Worm (Caenorhabditis elegans) whole organism, L4 larva: Measurements from ENCODE around the gene hnd-1.
A peak's percentile ranks its signal among the peaks of the same experiment; 100 is the strongest.

Experiments
- R02D3.7 ChIP-seq: fragments of 150-350 bp; sonication (generic microtip); optimal IDR thresholded peaks from 3 replicates; lab custom pipeline; 2014; ENCODE audit warnings: missing biosample characterization, missing genetic modification characterization
- T20F7.1 ChIP-seq: fragments of 200-800 bp; sonication (Bioruptor generic); optimal IDR thresholded peaks from 2 replicates; lab custom pipeline; 2018; ENCODE audit warnings: mild to moderate bottlenecking, missing genetic modification characterization, missing compliant biosample characterization
- T26A8.4 ChIP-seq: fragments of 200-800 bp; sonication (Bioruptor generic); IDR thresholded peaks from 2 replicates; pipeline ENCODE4 v1.3.6; 2022; ENCODE audit warnings: missing genetic modification characterization, missing compliant biosample characterization
- Y48G9A.11 ChIP-seq: fragments of 200-800 bp; sonication (Bioruptor generic); IDR thresholded peaks from 2 replicates; pipeline ENCODE4 v1.3.6; 2022; ENCODE audit warnings: missing genetic modification reagents, missing genetic modification characterization, missing compliant biosample characterization
- Y75B8A.6 ChIP-seq: fragments of 200-800 bp; sonication (Bioruptor generic); IDR thresholded peaks from 2 replicates; pipeline ENCODE4 v1.3.6; 2022; ENCODE audit warnings: missing genetic modification reagents, missing genetic modification characterization, missing compliant biosample characterization
- ZK337.2 ChIP-seq: fragments of 200-800 bp; sonication (Bioruptor generic); IDR thresholded peaks from 2 replicates; pipeline ENCODE4 v1.3.6; 2022; ENCODE audit warnings: missing genetic modification reagents, missing genetic modification characterization, missing compliant biosample characterization
- aha-1 ChIP-seq: fragments of 150-350 bp; peaks from one replicate; lab custom pipeline; 2014; ENCODE audit warnings: missing biosample characterization, missing genetic modification characterization
- arid-1 ChIP-seq: fragments of 200-800 bp; sonication (Bioruptor generic); conservative IDR thresholded peaks from 2 replicates; pipeline ENCODE4 v1.3.6; 2022; ENCODE audit warnings: missing genetic modification reagents, missing genetic modification characterization, missing compliant biosample characterization
- ceh-28 ChIP-seq: fragments of 150-350 bp; optimal IDR thresholded peaks from 2 replicates; lab custom pipeline; 2014; ENCODE audit warnings: missing biosample characterization, missing genetic modification reagents, missing genetic modification characterization
- ceh-32 ChIP-seq: sonication (generic microtip); optimal IDR thresholded peaks from 2 replicates; lab custom pipeline; 2016; ENCODE audit warnings: mild to moderate bottlenecking, missing genetic modification characterization, missing compliant biosample characterization; ENCODE audit not compliant: poor library complexity
- ces-1 ChIP-seq: fragments of 150-350 bp; sonication (generic microtip); optimal IDR thresholded peaks from 4 replicates; lab custom pipeline; 2014; ENCODE audit warnings: missing biosample characterization, missing genetic modification reagents, missing genetic modification characterization
- daf-8 ChIP-seq: fragments of 200-800 bp; sonication (Bioruptor generic); IDR thresholded peaks from 2 replicates; pipeline ENCODE4 v1.3.6; 2022; ENCODE audit warnings: missing genetic modification characterization, missing compliant biosample characterization
- dmd-6 ChIP-seq: fragments of 200-800 bp; sonication (Bioruptor generic); IDR thresholded peaks from 2 replicates; pipeline ENCODE4 v1.3.6; 2022; ENCODE audit warnings: missing genetic modification reagents, missing genetic modification characterization, missing compliant biosample characterization
- dmd-9 ChIP-seq: fragments of 200-800 bp; sonication (Bioruptor generic); IDR thresholded peaks from 2 replicates; pipeline ENCODE4 v1.3.6; 2022; ENCODE audit warnings: missing genetic modification reagents, missing genetic modification characterization, missing compliant biosample characterization
- dpl-1 ChIP-seq: fragments of 150-350 bp; optimal IDR thresholded peaks from 2 replicates; lab custom pipeline; 2014; ENCODE audit warnings: missing biosample characterization, missing genetic modification reagents, missing genetic modification characterization
- duxl-1 ChIP-seq: sonication (generic microtip); optimal IDR thresholded peaks from 2 replicates; lab custom pipeline; 2016; ENCODE audit warnings: mild to moderate bottlenecking, missing genetic modification characterization, moderate library complexity, missing compliant biosample characterization; ENCODE audit not compliant: poor library complexity
- gei-8 ChIP-seq: fragments of 200-800 bp; sonication (Bioruptor generic); optimal IDR thresholded peaks from 2 replicates; lab custom pipeline; 2018; ENCODE audit warnings: mild to moderate bottlenecking, missing genetic modification characterization, missing compliant biosample characterization
- hlh-11 ChIP-seq: fragments of 200-800 bp; sonication (Bioruptor generic); optimal IDR thresholded peaks from 2 replicates; lab custom pipeline; 2018; ENCODE audit warnings: mild to moderate bottlenecking, missing genetic modification characterization, missing compliant biosample characterization
- hlh-30 ChIP-seq: sonication (generic microtip); optimal IDR thresholded peaks from 2 replicates; lab custom pipeline; 2017; ENCODE audit warnings: antibody characterized with exemption, mild to moderate bottlenecking, missing genetic modification characterization, missing compliant biosample characterization; ENCODE audit not compliant: insufficient read depth
- hmg-1.1 ChIP-seq: fragments of 200-800 bp; sonication (Bioruptor generic); IDR thresholded peaks from 2 replicates; pipeline ENCODE4 v1.3.6; 2022; ENCODE audit warnings: missing genetic modification reagents, missing genetic modification characterization, missing compliant biosample characterization
- jun-1 ChIP-seq: fragments of 150-350 bp; optimal IDR thresholded peaks from 2 replicates; lab custom pipeline; 2014; ENCODE audit warnings: missing biosample characterization, missing genetic modification reagents, missing genetic modification characterization
- lin-1 ChIP-seq: fragments of 200-800 bp; sonication (Bioruptor generic); IDR thresholded peaks from 2 replicates; pipeline ENCODE4 v1.3.6; 2022; ENCODE audit warnings: missing genetic modification reagents, missing genetic modification characterization, missing compliant biosample characterization
- lin-38 ChIP-seq: fragments of 200-800 bp; sonication (Bioruptor generic); IDR thresholded peaks from 2 replicates; pipeline ENCODE4 v1.3.6; 2022; ENCODE audit warnings: missing genetic modification reagents, missing genetic modification characterization, missing compliant biosample characterization
- lir-3 ChIP-seq: sonication (generic microtip); optimal IDR thresholded peaks from 2 replicates; lab custom pipeline; 2016; ENCODE audit warnings: mild to moderate bottlenecking, missing genetic modification characterization, missing compliant biosample characterization
- mdl-1 ChIP-seq, 2 experiments: fragments of 150-350 bp in 1 of 2; sonication (generic microtip) in 1 of 2; optimal IDR thresholded peaks; 2 replicates each; lab custom pipeline; 2014 to 2017; ENCODE audit warnings: missing biosample characterization in 2 of 2, missing genetic modification characterization in 2 of 2
- mxl-2 ChIP-seq: fragments of 200-800 bp; sonication (Bioruptor generic); conservative IDR thresholded peaks from 2 replicates; pipeline ENCODE4 v1.3.6; 2022; ENCODE audit warnings: missing genetic modification reagents, missing genetic modification characterization, missing compliant biosample characterization
- mxl-3 ChIP-seq: fragments of 200-800 bp; sonication (Bioruptor generic); optimal IDR thresholded peaks from 2 replicates; lab custom pipeline; 2018; ENCODE audit warnings: mild to moderate bottlenecking, missing genetic modification characterization, missing compliant biosample characterization
- nhr-28 ChIP-seq: fragments of 150-350 bp; optimal IDR thresholded peaks from 2 replicates; lab custom pipeline; 2014; ENCODE audit warnings: missing biosample characterization, missing genetic modification characterization
- nhr-41 ChIP-seq: fragments of 200-800 bp; sonication (Bioruptor generic); IDR thresholded peaks from 2 replicates; pipeline ENCODE4 v1.3.6; 2022; ENCODE audit warnings: missing genetic modification reagents, missing genetic modification characterization, missing compliant biosample characterization
- nhr-48 ChIP-seq: sonication (generic microtip); optimal IDR thresholded peaks from 2 replicates; lab custom pipeline; 2016; ENCODE audit warnings: mild to moderate bottlenecking, missing genetic modification characterization, missing compliant biosample characterization
- pha-4 ChIP-seq, 2 experiments: fragments of 150-350 bp in 1 of 2; fragments of 200-800 bp in 1 of 2; sonication (Bioruptor generic) in 1 of 2; IDR thresholded peaks in 1 of 2; optimal IDR thresholded peaks in 1 of 2; 2 replicates each; pipeline versions ENCODE4 v1.3.6 to Lab custom; 2014 to 2022; ENCODE audit warnings: missing genetic modification characterization in 2 of 2, missing genetic modification reagents in 2 of 2, missing biosample characterization in 1 of 2, missing compliant biosample characterization in 1 of 2
- rbr-2 ChIP-seq: sonication (generic microtip); optimal IDR thresholded peaks from 2 replicates; lab custom pipeline; 2016; ENCODE audit warnings: missing genotype, missing genetic modification characterization, missing compliant biosample characterization
- skn-1 ChIP-seq: fragments of 150-350 bp; optimal IDR thresholded peaks from 2 replicates; lab custom pipeline; 2014; ENCODE audit warnings: missing biosample characterization, missing genetic modification characterization
- tra-1 ChIP-seq: fragments of 200-800 bp; sonication (Bioruptor generic); IDR thresholded peaks from 2 replicates; pipeline ENCODE4 v1.3.6; 2022; ENCODE audit warnings: missing genetic modification reagents, missing genetic modification characterization, missing compliant biosample characterization
- unc-130 ChIP-seq: sonication (generic microtip); optimal IDR thresholded peaks from 2 replicates; lab custom pipeline; 2016; ENCODE audit warnings: missing genetic modification reagents, missing genetic modification characterization, missing compliant biosample characterization
- unc-39 ChIP-seq: sonication (generic microtip); optimal IDR thresholded peaks from 2 replicates; lab custom pipeline; 2017; ENCODE audit warnings: missing biosample characterization, missing genetic modification characterization
- unc-62 ChIP-seq, 3 experiments: fragments of 150-350 bp in 1 of 3; sonication (generic microtip); optimal IDR thresholded peaks in 2 of 3; peaks in 1 of 3; 1 replicate in 1 of 3; 2 replicates in 2 of 3; lab custom pipeline; 2014 to 2017; ENCODE audit warnings: missing biosample characterization in 3 of 3, missing genetic modification characterization in 3 of 3, missing genetic modification reagents in 3 of 3, missing genotype in 1 of 3
- zag-1 ChIP-seq: fragments of 150-350 bp; optimal IDR thresholded peaks from 2 replicates; lab custom pipeline; 2014; ENCODE audit warnings: missing biosample characterization, missing genetic modification characterization
- zip-2 ChIP-seq: fragments of 150-350 bp; optimal IDR thresholded peaks from 2 replicates; lab custom pipeline; 2014; ENCODE audit warnings: missing biosample characterization, missing genetic modification characterization
- ztf-7 ChIP-seq: fragments of 150-350 bp; optimal IDR thresholded peaks from 2 replicates; lab custom pipeline; 2014; ENCODE audit warnings: missing biosample characterization, missing genetic modification characterization

hnd-1 gene

ce11 chrX:11680851-11681250 lies 3.5 kb upstream of the hnd-1 start, which contains the start of gene T04F8.7 (continued):
- TF ChIP-seq mxl-2 (no peak), zip-2 (tag; lab: Kevin White, UChicago) (no peak), mxl-3 (peak; percentile 39), tra-1 (GFP tag; lab: Robert Waterston, UW) (0 out of 2 replicates have a peak, but pooled peaks have one; percentile 42), R02D3.7 (tag; lab: Kevin White, UChicago) (no peak), nhr-41 (GFP tag; lab: Robert Waterston, UW) (0 out of 2 replicates have a peak, but pooled peaks have one; percentile 13), ztf-7 (tag; lab: Kevin White, UChicago) (no peak), daf-8 (no peak), dmd-9 (GFP tag; lab: Robert Waterston, UW) (no peak), nhr-48 (tag; lab: Kevin White, UChicago) (peak; percentile 38), dmd-6 (GFP tag; lab: Robert Waterston, UW) (peak; percentile 88), hlh-30 (tag; lab: Kevin White, UChicago) (peak; percentile 65), zag-1 (tag; lab: Kevin White, UChicago) (no peak)

ce11 chrX:11687836-11688319 lies 3.5 kb downstream of the hnd-1 start, which contains the start of gene C44C10.7:
TSS of gene C44C10.7 (minus strand) at chrX:11688269.
- TF ChIP-seq unc-62 (GFP tag; optimal IDR thresholded peaks at IDR 0.05 in 1 of 2; lab: Kevin White, UChicago) (peak in 1 of 2 experiments; percentile 97), unc-62 (tag; optimal IDR thresholded peaks at IDR 0.05; lab: Kevin White, UChicago) (no peak), ceh-28 (tag; lab: Kevin White, UChicago) (no peak), pha-4 (GFP tag; IDR thresholded peaks at IDR 0.05; lab: Robert Waterston, UW) (no peak), pha-4 (tag; optimal IDR thresholded peaks at IDR 0.05; lab: Kevin White, UChicago) (no peak), zip-2 (tag; lab: Kevin White, UChicago) (no peak), gei-8 (GFP tag; lab: Kevin White, UChicago) (no peak), Y75B8A.6 (GFP tag; lab: Robert Waterston, UW) (no peak)

ce11 chrX:11690014-11690591 lies 5.7 kb downstream of the hnd-1 start, which contains the start of the genes C44C10.10 and C44C10.5:
TSS of gene C44C10.10 (plus strand) at chrX:11690314.
TSS of gene C44C10.5 (plus strand) at chrX:11690541.
- TF ChIP-seq duxl-1 (tag; lab: Kevin White, UChicago) (no peak), aha-1 (tag; lab: Kevin White, UChicago) (peak; percentile 7)

ce11 chrX:11693092-11693491 lies 8.7 kb downstream of the hnd-1 start, which contains the start of gene smcl-1:
TSS of gene smcl-1 (plus strand) at chrX:11693464.
- peak in 1 of 2 experiments; percentile 24 for TF ChIP-seq mdl-1 (tag; optimal IDR thresholded peaks at IDR 0.05; lab: Kevin White, UChicago)
- no peak for TF ChIP-seq ztf-7 (tag; lab: Kevin White, UChicago)
- TF ChIP-seq dpl-1 (GFP tag; lab: Kevin White, UChicago) = peak; percentile 23
- peak; percentile 55; the same call in 1 of the 2 replicates for TF ChIP-seq hmg-1.1
- TF ChIP-seq lir-3 (tag; lab: Kevin White, UChicago) = no peak
- TF ChIP-seq mxl-3 = peak; percentile 72
- TF ChIP-seq aha-1 (tag; lab: Kevin White, UChicago) = peak; percentile 80
- TF ChIP-seq hlh-11 = peak; percentile 36
- peak; percentile 56 for TF ChIP-seq nhr-28 (tag; lab: Kevin White, UChicago)
- TF ChIP-seq ZK337.2 (GFP tag; lab: Robert Waterston, UW) = 0 out of 2 replicates have a peak, but pooled peaks have one; percentile 30
- no peak for TF ChIP-seq lin-38 (GFP tag; lab: Robert Waterston, UW)
- TF ChIP-seq pha-4 (GFP tag; IDR thresholded peaks at IDR 0.05; lab: Robert Waterston, UW) = no peak
- TF ChIP-seq pha-4 (tag; optimal IDR thresholded peaks at IDR 0.05; lab: Kevin White, UChicago) = peak; percentile 63
- TF ChIP-seq ceh-28 (tag; lab: Kevin White, UChicago) = no peak
- 0 out of 2 replicates have a peak, but pooled peaks have one; percentile 33 for TF ChIP-seq dmd-6 (GFP tag; lab: Robert Waterston, UW)

ce11 chrX:11696696-11697095 lies 12.3 kb downstream of the hnd-1 start, which contains the start of gene C44C10.12:
TSS of gene C44C10.12 (plus strand) at chrX:11696996.
- TF ChIP-seq ces-1 (no peak), ceh-32 (tag; lab: Kevin White, UChicago) (no peak), skn-1 (tag; lab: Kevin White, UChicago) (no peak), T20F7.1 (GFP tag; lab: Kevin White, UChicago) (no peak), unc-130 (GFP tag; lab: Kevin White, UChicago) (no peak), lin-1 (GFP tag; lab: Robert Waterston, UW) (no peak), jun-1 (tag; lab: Kevin White, UChicago) (no peak), mxl-3 (no peak), unc-39 (no peak), arid-1 (GFP tag; lab: Robert Waterston, UW) (no peak), T26A8.4 (no peak), duxl-1 (tag; lab: Kevin White, UChicago) (no peak), Y48G9A.11 (GFP tag; lab: Robert Waterston, UW) (no peak), rbr-2 (no peak), dpl-1 (GFP tag; lab: Kevin White, UChicago) (no peak)
